Fruit fly (Drosophila melanogaster): ENCODE results near the gene wkd.
A peak's percentile ranks its signal among the peaks of the same experiment; 100 is the strongest.

The wkd gene

dm6 chr3R:11589764-11590358 is 8.5 kb downstream of the wkd start, which contains the start of gene CG6791:
Gene CG6791, minus strand, starts transcription at chr3R:11590146.
- peak; percentile 73 for TF ChIP-seq stwl (tag; optimal IDR thresholded peaks at IDR 0.05)
- no peak for TF ChIP-seq CG7745 (tag; optimal IDR thresholded peaks at IDR 0.05)
- TF ChIP-seq lilli (GFP tag; optimal IDR thresholded peaks at IDR 0.05): no peak
- TF ChIP-seq CG12219 (GFP tag; optimal IDR thresholded peaks at IDR 0.05): no peak
- TF ChIP-seq unc-4 (GFP tag; IDR thresholded peaks at IDR 0.05; ENCODE audit: partially characterized antibody): peak; percentile 90
- TF ChIP-seq Pdp1 (GFP tag; optimal IDR thresholded peaks at IDR 0.05): no peak
- no peak for TF ChIP-seq jigr1 (GFP tag; IDR thresholded peaks at IDR 0.05)
- TF ChIP-seq inv (GFP tag; IDR thresholded peaks at IDR 0.05; ENCODE audit: partially characterized antibody): peak; percentile 69
- TF ChIP-seq bowl (GFP tag; IDR thresholded peaks at IDR 0.05): no peak
- TF ChIP-seq CHES-1-like (GFP tag; optimal IDR thresholded peaks at IDR 0.05): peak; percentile 4
- TF ChIP-seq Fer3 (tag; optimal IDR thresholded peaks at IDR 0.05): no peak
- TF ChIP-seq ssp (GFP tag; IDR thresholded peaks at IDR 0.05): no peak
- peak; percentile 56 for TF ChIP-seq D (optimal IDR thresholded peaks at IDR 0.05)
- TF ChIP-seq D (GFP tag; optimal IDR thresholded peaks at IDR 0.05): no peak
- no peak for TF ChIP-seq Camta (GFP tag; optimal IDR thresholded peaks at IDR 0.05)
- TF ChIP-seq phol (tag; optimal IDR thresholded peaks at IDR 0.05): peak; percentile 86
- TF ChIP-seq Mrtf (GFP tag; IDR thresholded peaks at IDR 0.05): no peak
- TF ChIP-seq ash1 (GFP tag; optimal IDR thresholded peaks at IDR 0.05): no peak
- TF ChIP-seq Med (GFP tag): peak; percentile 24
- TF ChIP-seq Trl (optimal IDR thresholded peaks at IDR 0.05): no peak
- TF ChIP-seq Trl (GFP tag; optimal IDR thresholded peaks at IDR 0.05): no peak
- TF ChIP-seq knrl (GFP tag; IDR thresholded peaks at IDR 0.05; ENCODE audit: partially characterized antibody): peak; percentile 83
- peak; percentile 58 for TF ChIP-seq CG3847 (GFP tag; IDR thresholded peaks at IDR 0.05)
- TF ChIP-seq vnd (GFP tag; IDR thresholded peaks at IDR 0.05; ENCODE audit: partially characterized antibody): peak; percentile 69; the same call in 2 of the 3 replicates
- no peak for TF ChIP-seq CG17359 (tag; optimal IDR thresholded peaks at IDR 0.05)
- TF ChIP-seq GATAe (GFP tag; conservative IDR thresholded peaks at IDR 0.05): no peak
- peak; percentile 12 for TF ChIP-seq CG17829 (tag; optimal IDR thresholded peaks at IDR 0.05)
- peak; percentile 30; the same call in 1 of the 2 replicates for TF ChIP-seq vvl (GFP tag; IDR thresholded peaks at IDR 0.05)
- TF ChIP-seq CG9797 (GFP tag; optimal IDR thresholded peaks at IDR 0.05): peak; percentile 29
- TF ChIP-seq CG13287 (GFP tag; IDR thresholded peaks at IDR 0.05; ENCODE audit: partially characterized antibody): peak; percentile 96
- no peak for TF ChIP-seq sqz (GFP tag; optimal IDR thresholded peaks at IDR 0.05)
- TF ChIP-seq ato (GFP tag; IDR thresholded peaks at IDR 0.05; ENCODE audit: partially characterized antibody): peak; percentile 85
- peak; percentile 72 for TF ChIP-seq CG4617 (GFP tag; optimal IDR thresholded peaks at IDR 0.05; ENCODE audit: borderline replicate concordance)
- peak; percentile 96 for TF ChIP-seq Dref (GFP tag; IDR thresholded peaks at IDR 0.05)
- TF ChIP-seq CG43689 (GFP tag; IDR thresholded peaks at IDR 0.05): no peak
- peak; percentile 16 for TF ChIP-seq nmo (GFP tag; optimal IDR thresholded peaks at IDR 0.05)
- TF ChIP-seq Doc3 (GFP tag; IDR thresholded peaks at IDR 0.05; ENCODE audit: partially characterized antibody): peak; percentile 74
- peak; percentile 43 for TF ChIP-seq CG12659 (GFP tag; optimal IDR thresholded peaks at IDR 0.05)
- TF ChIP-seq tna (GFP tag; IDR thresholded peaks at IDR 0.05; ENCODE audit: partially characterized antibody): peak; percentile 78
- TF ChIP-seq NC2β (GFP tag; optimal IDR thresholded peaks at IDR 0.05): no peak
- TF ChIP-seq Opbp (GFP tag; IDR thresholded peaks at IDR 0.05; ENCODE audit: partially characterized antibody): peak; percentile 86; the same call in 2 of the 3 replicates
- peak; percentile 88 for TF ChIP-seq Dll (GFP tag; IDR thresholded peaks at IDR 0.05; ENCODE audit: partially characterized antibody)
- TF ChIP-seq CG15269 (tag; optimal IDR thresholded peaks at IDR 0.05): no peak
- TF ChIP-seq CG6791 (GFP tag; IDR thresholded peaks at IDR 0.05; ENCODE audit: partially characterized antibody): peak; percentile 96
- TF ChIP-seq CG6854 (GFP tag; optimal IDR thresholded peaks at IDR 0.05): no peak
- TF ChIP-seq Ets97D (GFP tag; optimal IDR thresholded peaks at IDR 0.05): peak; percentile 22
- TF ChIP-seq Bgb (GFP tag; IDR thresholded peaks at IDR 0.05; ENCODE audit: partially characterized antibody): peak; percentile 92
- TF ChIP-seq CG11398 (GFP tag; optimal IDR thresholded peaks at IDR 0.05): no peak
- TF ChIP-seq bbx (GFP tag; IDR thresholded peaks at IDR 0.05; ENCODE audit: partially characterized antibody): peak; percentile 93

Data from whole organism, embryonic.